Fruit fly (Drosophila melanogaster): ENCODE results near the gene Or2a.

DNA sequence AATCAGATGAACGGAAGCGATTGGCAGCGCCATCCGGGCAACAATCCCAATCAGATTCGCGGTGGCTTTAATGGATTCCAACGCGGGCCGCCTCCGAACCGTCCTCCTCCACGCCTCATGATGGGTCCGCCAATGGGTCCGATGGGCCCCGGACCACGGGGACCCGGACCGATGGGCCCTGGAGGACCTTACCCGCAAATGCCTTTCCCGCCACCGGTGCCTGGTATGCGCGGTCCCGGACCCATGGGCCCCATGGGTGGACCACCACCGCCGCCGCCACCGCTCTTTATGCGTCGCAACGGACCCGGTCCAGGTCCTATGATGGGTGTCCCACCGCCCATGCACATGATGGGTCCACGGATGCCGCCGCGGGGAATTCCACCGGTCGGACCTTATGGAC lies 3.1 kb upstream of the Or2a start:
- TF ChIP-seq CG10669 (GFP tag; optimal IDR thresholded peaks at IDR 0.05), result no peak
- no peak for TF ChIP-seq fd85E (GFP tag; optimal IDR thresholded peaks at IDR 0.05)
- TF ChIP-seq OdsH (GFP tag; optimal IDR thresholded peaks at IDR 0.05), result no peak
- TF ChIP-seq CG31627 (GFP tag; optimal IDR thresholded peaks at IDR 0.05), result no peak
- no peak for TF ChIP-seq CG16779 (tag; optimal IDR thresholded peaks at IDR 0.05)

All from whole organism, prepupa.